Worm (Caenorhabditis elegans): Measurements from ENCODE around the gene him-5.
A peak's percentile ranks its signal among the peaks of the same experiment; 100 is the strongest.

him-5 gene

ce11 chrV:14136152-14136551 is 45.9 kb downstream of the him-5 start (continued):
- TF ChIP-seq lin-13 (GFP tag; optimal IDR thresholded peaks at IDR 0.05) (no peak), nhr-77 (tag; optimal IDR thresholded peaks at IDR 0.05) (peak; percentile 61), nhr-111 (GFP tag; optimal IDR thresholded peaks at IDR 0.05) (no peak), nhr-11 (tag; optimal IDR thresholded peaks at IDR 0.05) (peak; percentile 54), nhr-10 (tag; optimal IDR thresholded peaks at IDR 0.05) (no peak), ceh-62 (tag; optimal IDR thresholded peaks at IDR 0.05) (no peak), lin-1 (GFP tag; IDR thresholded peaks at IDR 0.05) (no peak), zip-2 (tag; optimal IDR thresholded peaks at IDR 0.05) (no peak), set-16 (GFP tag; IDR thresholded peaks at IDR 0.05) (no peak), mdl-1 (tag; optimal IDR thresholded peaks at IDR 0.05) (peak; percentile 53 to 90), egl-43 (GFP tag; IDR thresholded peaks at IDR 0.05) (0 out of 2 replicates have a peak, but pooled peaks have one; percentile 47), spr-1 (tag; optimal IDR thresholded peaks at IDR 0.05) (no peak), ceh-20 (GFP tag; IDR thresholded peaks at IDR 0.05) (no peak), fkh-10 (GFP tag; optimal IDR thresholded peaks at IDR 0.05) (no peak), ZK546.5 (tag; optimal IDR thresholded peaks at IDR 0.05) (no peak), vab-7 (GFP tag; IDR thresholded peaks at IDR 0.05) (no peak), lir-3 (tag; optimal IDR thresholded peaks at IDR 0.05) (no peak), T20F7.1 (GFP tag; optimal IDR thresholded peaks at IDR 0.05) (no peak), zfp-2 (tag; optimal IDR thresholded peaks at IDR 0.05) (no peak), nhr-102 (tag; optimal IDR thresholded peaks at IDR 0.05) (peak; percentile 4), spr-3 (GFP tag; optimal IDR thresholded peaks at IDR 0.05) (no peak), mxl-2 (GFP tag; conservative IDR thresholded peaks at IDR 0.05) (no peak), ctbp-1 (GFP tag; IDR thresholded peaks at IDR 0.05) (no peak), madf-9 (GFP tag; conservative IDR thresholded peaks at IDR 0.05) (no peak), rbr-2 (tag; optimal IDR thresholded peaks at IDR 0.05) (peak; percentile 58), daf-8 (GFP tag; IDR thresholded peaks at IDR 0.05) (no peak), T26A8.4 (GFP tag; IDR thresholded peaks at IDR 0.05) (peak; percentile 35; the same call in 1 of the 2 replicates), lin-39 (tag; optimal IDR thresholded peaks at IDR 0.05) (no peak), mxl-3 (GFP tag; optimal IDR thresholded peaks at IDR 0.05) (peak; percentile 81), Y75B8A.6 (GFP tag; IDR thresholded peaks at IDR 0.05) (no peak), fos-1 (tag; optimal IDR thresholded peaks at IDR 0.05) (no peak), nhr-48 (tag; optimal IDR thresholded peaks at IDR 0.05) (peak; percentile 53), aly-2 (tag; optimal IDR thresholded peaks at IDR 0.05) (no peak)

- peak; percentile 42; the same call in 1 of the 2 replicates for TF ChIP-seq set-16 (GFP tag; IDR thresholded peaks at IDR 0.05)
Observed at ce11 chrV:14137766-14138165, 47.5 kb downstream of the him-5 start, which contains the start of gene AH10.4. TSS of gene AH10.4 (minus strand) at chrV:14137866.

- TF ChIP-seq mep-1 (tag; optimal IDR thresholded peaks at IDR 0.05) (peak; percentile 24), hlh-11 (tag; optimal IDR thresholded peaks at IDR 0.05) (peak; percentile 10), madf-9 (GFP tag; conservative IDR thresholded peaks at IDR 0.05) (no peak), nhr-6 (tag; optimal IDR thresholded peaks at IDR 0.05) (peak; percentile 61), set-16 (GFP tag; IDR thresholded peaks at IDR 0.05) (no peak), aha-1 (tag) (peak; percentile 67), nhr-25 (tag; optimal IDR thresholded peaks at IDR 0.05; ENCODE audit: borderline replicate concordance, insufficient read depth) (peak; percentile 10)
Observed at ce11 chrV:14139252-14140100, 49.2 kb downstream of the him-5 start.
